Fruit fly (Drosophila melanogaster) whole organism, wandering third instar larva: ENCODE measurements around the gene Gr22d.

Experiments used
- Abd-B ChIP-seq: fragments of >200 bp; optimal IDR thresholded peaks from 2 replicates; lab custom pipeline; 2017; ENCODE audit warnings: missing biosample characterization, missing genetic modification characterization
- CG32264 ChIP-seq: fragments of 200-800 bp; sonication (Bioruptor generic); optimal IDR thresholded peaks from 2 replicates; lab custom pipeline; 2016; ENCODE audit warnings: missing biosample characterization, missing genetic modification characterization
- CG9705 ChIP-seq: fragments of 200-800 bp; sonication (Bioruptor generic); optimal IDR thresholded peaks from 2 replicates; lab custom pipeline; 2018; ENCODE audit warnings: missing biosample characterization, mild to moderate bottlenecking, missing genetic modification characterization
- CrebA ChIP-seq: fragments of 200-800 bp; sonication (Bioruptor generic); optimal IDR thresholded peaks from 2 replicates; lab custom pipeline; 2016; ENCODE audit warnings: missing biosample characterization, mild to moderate bottlenecking, missing genetic modification characterization, borderline replicate concordance
- Dfd ChIP-seq: fragments of >200 bp; optimal IDR thresholded peaks from 2 replicates; lab custom pipeline; 2017; ENCODE audit warnings: missing biosample characterization, missing genetic modification characterization
- Dif ChIP-seq: fragments of 200-275, 200-300 bp; sonication (Bioruptor generic); optimal IDR thresholded peaks from 2 replicates; lab custom pipeline; 2018; ENCODE audit warnings: missing biosample characterization, missing genetic modification characterization; ENCODE audit not compliant: partially characterized antibody
- GATAd ChIP-seq: sonication (Bioruptor generic); optimal IDR thresholded peaks from 2 replicates; lab custom pipeline; 2016; ENCODE audit warnings: missing biosample characterization, missing genetic modification characterization
- Hnf4 ChIP-seq: fragments of 200-800 bp; sonication (Bioruptor generic); optimal IDR thresholded peaks from 2 replicates; lab custom pipeline; 2016; ENCODE audit warnings: missing biosample characterization, mild to moderate bottlenecking, missing genetic modification characterization
- Hr78 ChIP-seq: fragments of >200 bp; optimal IDR thresholded peaks from 2 replicates; lab custom pipeline; 2017; ENCODE audit warnings: missing biosample characterization, missing genetic modification characterization
- Hr83 ChIP-seq: fragments of 200-300 bp; sonication (Bioruptor generic); optimal IDR thresholded peaks from 2 replicates; lab custom pipeline; 2016; ENCODE audit warnings: missing biosample characterization, mild to moderate bottlenecking, missing genetic modification characterization, moderate library complexity; ENCODE audit not compliant: poor library complexity, severe bottlenecking
- Jra ChIP-seq: sonication (Bioruptor generic); optimal IDR thresholded peaks from 2 replicates; lab custom pipeline; 2016; ENCODE audit warnings: missing biosample characterization, missing genetic modification characterization
- Mio ChIP-seq: sonication (Bioruptor generic); optimal IDR thresholded peaks from 2 replicates; lab custom pipeline; 2016; ENCODE audit warnings: missing biosample characterization, missing genetic modification characterization
- Myc ChIP-seq: fragments of >200 bp; optimal IDR thresholded peaks from 2 replicates; lab custom pipeline; 2017
- N ChIP-seq: fragments of >200 bp; optimal IDR thresholded peaks from 2 replicates; lab custom pipeline; 2018; ENCODE audit warnings: missing biosample characterization, missing external identifiers, missing genetic modification characterization
- OdsH ChIP-seq: fragments of 200-800 bp; sonication (Bioruptor generic); optimal IDR thresholded peaks from 2 replicates; lab custom pipeline; 2016; ENCODE audit warnings: missing biosample characterization, mild to moderate bottlenecking, missing genetic modification characterization
- Rel ChIP-seq, 2 experiments: fragments of 200-800 bp; sonication (Bioruptor generic) in 1 of 2; optimal IDR thresholded peaks; 2 replicates in 1 of 2; 3 replicates in 1 of 2; lab custom pipeline; 2016 to 2019; ENCODE audit warnings: mild to moderate bottlenecking in 2 of 2, missing biosample characterization in 2 of 2, missing genetic modification characterization in 2 of 2, moderate library complexity in 1 of 2
- Sp1 ChIP-seq: fragments of 200-800 bp; sonication (Bioruptor generic); optimal IDR thresholded peaks from 3 replicates; lab custom pipeline; 2019; ENCODE audit warnings: missing biosample characterization, mild to moderate bottlenecking, missing genetic modification characterization, moderate library complexity
- Vsx2 ChIP-seq: fragments of 200-300, 225-300 bp; sonication (Bioruptor generic); optimal IDR thresholded peaks from 2 replicates; lab custom pipeline; 2018; ENCODE audit warnings: missing biosample characterization, missing genetic modification characterization; ENCODE audit not compliant: partially characterized antibody
- br ChIP-seq: fragments of 200-800 bp; sonication (Bioruptor generic); optimal IDR thresholded peaks from 2 replicates; lab custom pipeline; 2016; ENCODE audit warnings: missing biosample characterization, missing genetic modification characterization
- brk ChIP-seq: fragments of 200-800 bp; sonication (Bioruptor generic); optimal IDR thresholded peaks from 2 replicates; lab custom pipeline; 2016; ENCODE audit warnings: missing biosample characterization, mild to moderate bottlenecking, missing genetic modification characterization
- dl ChIP-seq, 2 experiments: fragments of 175-275, 200-275 bp in 1 of 2; fragments of 200-275 bp in 1 of 2; sonication (Bioruptor generic); optimal IDR thresholded peaks; lab custom pipeline; 2018; ENCODE audit warnings: mild to moderate bottlenecking in 2 of 2, missing biosample characterization in 2 of 2, missing genetic modification characterization in 2 of 2, moderate library complexity in 2 of 2; ENCODE audit not compliant: partially characterized antibody in 2 of 2, insufficient read depth in 1 of 2
- dmrt93B ChIP-seq: fragments of 200-800 bp; sonication (Bioruptor generic); optimal IDR thresholded peaks from 2 replicates; lab custom pipeline; 2018; ENCODE audit warnings: missing biosample characterization, mild to moderate bottlenecking, missing genetic modification characterization
- dsf ChIP-seq: sonication (Bioruptor generic); optimal IDR thresholded peaks from 2 replicates; lab custom pipeline; 2016; ENCODE audit warnings: missing biosample characterization, missing genetic modification characterization, borderline replicate concordance
- ey ChIP-seq: fragments of 200-800 bp; sonication (Bioruptor generic); optimal IDR thresholded peaks from 2 replicates; lab custom pipeline; 2016; ENCODE audit warnings: missing biosample characterization, missing genetic modification characterization
- foxo ChIP-seq, 2 experiments: fragments of 200-800 bp; sonication (Bioruptor generic); optimal IDR thresholded peaks; 2 replicates in 1 of 2; 3 replicates in 1 of 2; lab custom pipeline; 2016 to 2017; ENCODE audit warnings: missing biosample characterization in 2 of 2, missing genetic modification characterization in 2 of 2
- fru ChIP-seq: fragments of 200-800 bp; sonication (Bioruptor generic); optimal IDR thresholded peaks from 3 replicates; lab custom pipeline; 2016; ENCODE audit warnings: missing biosample characterization, mild to moderate bottlenecking, missing genetic modification characterization
- h ChIP-seq: fragments of 200-800 bp; sonication (Bioruptor generic); optimal IDR thresholded peaks from 3 replicates; lab custom pipeline; 2016; ENCODE audit warnings: missing biosample characterization, mild to moderate bottlenecking, missing genetic modification characterization
- jim ChIP-seq: fragments of 175-275, 200-325 bp; sonication (Bioruptor generic); optimal IDR thresholded peaks from 2 replicates; lab custom pipeline; 2016; ENCODE audit warnings: missing biosample characterization, mild to moderate bottlenecking, missing genetic modification characterization
- pan ChIP-seq: fragments of >200 bp; optimal IDR thresholded peaks from 2 replicates; lab custom pipeline; 2017
- rgr ChIP-seq: fragments of 200-800 bp; sonication (Bioruptor generic); optimal IDR thresholded peaks from 3 replicates; lab custom pipeline; 2016; ENCODE audit warnings: missing biosample characterization, mild to moderate bottlenecking, missing genetic modification characterization
- sage ChIP-seq: fragments of 200-800 bp; sonication (Bioruptor generic); optimal IDR thresholded peaks from 2 replicates; lab custom pipeline; 2016; ENCODE audit warnings: missing biosample characterization, mild to moderate bottlenecking, missing genetic modification characterization
- sv ChIP-seq: fragments of 200-800 bp; sonication (Bioruptor generic); optimal IDR thresholded peaks from 3 replicates; lab custom pipeline; 2016; ENCODE audit warnings: missing biosample characterization, missing genetic modification characterization
- tai ChIP-seq: sonication (Bioruptor generic); optimal IDR thresholded peaks from 2 replicates; lab custom pipeline; 2016; ENCODE audit warnings: missing biosample characterization, missing genetic modification characterization
- usp ChIP-seq: fragments of >200 bp; optimal IDR thresholded peaks from 2 replicates; lab custom pipeline; 2017; ENCODE audit warnings: missing biosample characterization, missing genetic modification characterization

Gene Gr22d

dm6 chr2L:1832465-1832864, 42.3 kb upstream of the Gr22d start, which contains the start of gene c-cup:
TSS of gene c-cup (minus strand) at chr2L:1832565.
- TF ChIP-seq dmrt93B (GFP tag; lab: Kevin White, UChicago) (no peak), ey (no peak), CG9705 (GFP tag; lab: Kevin White, UChicago) (no peak), fru (GFP tag; lab: Kevin White, UChicago) (no peak), dsf (GFP tag; lab: Kevin White, UChicago) (no peak), Abd-B (GFP tag; lab: Kevin White, UChicago) (no peak), Vsx2 (GFP tag; lab: Kevin White, UChicago) (no peak), Jra (GFP tag; lab: Kevin White, UChicago) (no peak), Mio (GFP tag; lab: Kevin White, UChicago) (no peak), sv (GFP tag; lab: Kevin White, UChicago) (no peak), CrebA (GFP tag; lab: Kevin White, UChicago) (no peak), br (GFP tag; lab: Kevin White, UChicago) (no peak), brk (GFP tag; lab: Kevin White, UChicago) (no peak), rgr (GFP tag; lab: Kevin White, UChicago) (no peak), pan (no peak), usp (GFP tag; lab: Kevin White, UChicago) (no peak), sage (GFP tag; lab: Kevin White, UChicago) (no peak), Sp1 (no peak), Dif (no peak), h (GFP tag; lab: Kevin White, UChicago) (no peak)

- no peak for TF ChIP-seq dsf (GFP tag; lab: Kevin White, UChicago)
- TF ChIP-seq sage (GFP tag; lab: Kevin White, UChicago) = no peak
- no peak for TF ChIP-seq Hr78 (GFP tag; lab: Kevin White, UChicago)
- TF ChIP-seq N (GFP tag; lab: Kevin White, UChicago) = no peak
- TF ChIP-seq Dif = no peak
- no peak for TF ChIP-seq CG9705 (GFP tag; lab: Kevin White, UChicago)
- TF ChIP-seq br (GFP tag; lab: Kevin White, UChicago) = no peak
- TF ChIP-seq Mio (GFP tag; lab: Kevin White, UChicago) = no peak
- no peak for TF ChIP-seq Hr83 (GFP tag; lab: Kevin White, UChicago)
- no peak for TF ChIP-seq jim (GFP tag; lab: Kevin White, UChicago)
- TF ChIP-seq dl (GFP tag; optimal IDR thresholded peaks at IDR 0.05; lab: Kevin White, UChicago; ENCODE audit: insufficient read depth in 1 of 2, partially characterized antibody in 2 of 2) = no peak
- no peak for TF ChIP-seq Rel (GFP tag; optimal IDR thresholded peaks at IDR 0.05; lab: Kevin White, UChicago)
- TF ChIP-seq Rel (tag; optimal IDR thresholded peaks at IDR 0.05; lab: Kevin White, UChicago) = no peak
- TF ChIP-seq, all 38 proteins: peak for 0
Measured at dm6 chr2L:1828282-1828681, 38.1 kb upstream of the Gr22d start.

- no peak for TF ChIP-seq usp (GFP tag; lab: Kevin White, UChicago)
- no peak for TF ChIP-seq Myc
- TF ChIP-seq GATAd = no peak
- no peak for TF ChIP-seq jim (GFP tag; lab: Kevin White, UChicago)
- TF ChIP-seq Rel (GFP tag; optimal IDR thresholded peaks at IDR 0.05; lab: Kevin White, UChicago) = no peak
- no peak for TF ChIP-seq Rel (tag; optimal IDR thresholded peaks at IDR 0.05; lab: Kevin White, UChicago)
- TF ChIP-seq Mio (GFP tag; lab: Kevin White, UChicago) = no peak
- TF ChIP-seq h (GFP tag; lab: Kevin White, UChicago) = no peak
- no peak for TF ChIP-seq Hnf4 (GFP tag; lab: Kevin White, UChicago)
- TF ChIP-seq Jra (GFP tag; lab: Kevin White, UChicago) = no peak
- no peak for TF ChIP-seq tai (GFP tag; lab: Kevin White, UChicago)
- no peak for TF ChIP-seq Vsx2 (GFP tag; lab: Kevin White, UChicago)
- TF ChIP-seq CrebA (GFP tag; lab: Kevin White, UChicago) = no peak
- TF ChIP-seq CG32264 (GFP tag; lab: Kevin White, UChicago) = no peak
- no peak for TF ChIP-seq dmrt93B (GFP tag; lab: Kevin White, UChicago)
- no peak for TF ChIP-seq OdsH (GFP tag; lab: Kevin White, UChicago)
- TF ChIP-seq N (GFP tag; lab: Kevin White, UChicago) = no peak
- TF ChIP-seq pan = no peak
Measured at dm6 chr2L:1826400-1826799, 36.2 kb upstream of the Gr22d start, which contains the start of gene CG31664. TSS of gene CG31664 (minus strand) at chr2L:1826500.

dm6 chr2L:1823231-1823630, 33.1 kb upstream of the Gr22d start, which contains the start of gene CG31933:
TSS of gene CG31933 (minus strand) at chr2L:1823331.
- no peak for TF ChIP-seq jim (GFP tag; lab: Kevin White, UChicago)
- no peak for TF ChIP-seq CG9705 (GFP tag; lab: Kevin White, UChicago)
- no peak for TF ChIP-seq ey
- TF ChIP-seq Abd-B (GFP tag; lab: Kevin White, UChicago) = no peak
- no peak for TF ChIP-seq Rel (GFP tag; optimal IDR thresholded peaks at IDR 0.05; lab: Kevin White, UChicago)
- no peak for TF ChIP-seq Rel (tag; optimal IDR thresholded peaks at IDR 0.05; lab: Kevin White, UChicago)
- no peak for TF ChIP-seq Dfd (GFP tag; lab: Kevin White, UChicago)
- TF ChIP-seq Hr78 (GFP tag; lab: Kevin White, UChicago) = no peak
- TF ChIP-seq Hr83 (GFP tag; lab: Kevin White, UChicago) = no peak
- no peak for TF ChIP-seq foxo (GFP tag; optimal IDR thresholded peaks at IDR 0.05; lab: Kevin White, UChicago)
- no peak for TF ChIP-seq OdsH (GFP tag; lab: Kevin White, UChicago)
